Worm (Caenorhabditis elegans) whole organism, mixed stage, embryonic: Measurements from ENCODE around the gene slcr-46.2.

ENCODE experiments used
- M03D4.4 ChIP-seq: sonication (generic microtip); optimal IDR thresholded peaks from 2 replicates; lab custom pipeline; 2017; ENCODE audit warnings: mild to moderate bottlenecking, missing genetic modification characterization, missing compliant biosample characterization
- bed-3 ChIP-seq: fragments of 200-800 bp; sonication (Bioruptor generic); optimal IDR thresholded peaks from 3 replicates; lab custom pipeline; 2018; ENCODE audit warnings: mild to moderate bottlenecking, missing genetic modification characterization, moderate library complexity, missing compliant biosample characterization
- blmp-1 ChIP-seq: fragments of 150-350 bp; optimal IDR thresholded peaks from 2 replicates; lab custom pipeline; 2014; ENCODE audit warnings: missing biosample characterization, missing genetic modification characterization
- ceh-39 ChIP-seq: fragments of 150-350 bp; optimal IDR thresholded peaks from 2 replicates; lab custom pipeline; 2014; ENCODE audit warnings: missing biosample characterization, missing genetic modification characterization
- ceh-43 ChIP-seq: fragments of 200-800 bp; sonication (Bioruptor generic); optimal IDR thresholded peaks from 2 replicates; lab custom pipeline; 2018; ENCODE audit warnings: mild to moderate bottlenecking, missing genetic modification characterization, moderate library complexity, missing compliant biosample characterization
- ceh-83 ChIP-seq: fragments of 200-800 bp; sonication (Bioruptor generic); optimal IDR thresholded peaks from 2 replicates; lab custom pipeline; 2018; ENCODE audit warnings: mild to moderate bottlenecking, missing genetic modification characterization, missing compliant biosample characterization
- ces-1 ChIP-seq: fragments of 150-350 bp; optimal IDR thresholded peaks from 2 replicates; lab custom pipeline; 2014; ENCODE audit warnings: missing biosample characterization, missing genetic modification reagents, missing genetic modification characterization
- cnd-1 ChIP-seq: fragments of 200-800 bp; sonication (Bioruptor generic); optimal IDR thresholded peaks from 2 replicates; lab custom pipeline; 2018; ENCODE audit warnings: mild to moderate bottlenecking, missing genetic modification characterization, missing compliant biosample characterization
- drap-1 ChIP-seq: fragments of 200-800 bp; sonication (Bioruptor generic); optimal IDR thresholded peaks from 3 replicates; lab custom pipeline; 2018; ENCODE audit warnings: mild to moderate bottlenecking, missing genetic modification characterization, missing compliant biosample characterization
- elt-1 ChIP-seq: sonication (generic microtip); optimal IDR thresholded peaks from 2 replicates; lab custom pipeline; 2017; ENCODE audit warnings: missing genetic modification characterization, mild to moderate bottlenecking, missing compliant biosample characterization, antibody characterized with exemption, moderate library complexity, borderline replicate concordance; ENCODE audit not compliant: insufficient read depth
- elt-3 ChIP-seq: fragments of 150-350 bp; optimal IDR thresholded peaks from 2 replicates; lab custom pipeline; 2014; ENCODE audit warnings: missing biosample characterization, missing genetic modification characterization
- flh-1 ChIP-seq: fragments of 200-800 bp; sonication (Bioruptor generic); optimal IDR thresholded peaks from 2 replicates; lab custom pipeline; 2018; ENCODE audit warnings: mild to moderate bottlenecking, missing genetic modification characterization, moderate library complexity, missing compliant biosample characterization
- ham-2 ChIP-seq: fragments of 200-800 bp; sonication (Bioruptor generic); optimal IDR thresholded peaks from 2 replicates; lab custom pipeline; 2018; ENCODE audit warnings: mild to moderate bottlenecking, missing genetic modification characterization, missing compliant biosample characterization
- hlh-1 ChIP-seq: fragments of 150-350 bp; optimal IDR thresholded peaks from 2 replicates; lab custom pipeline; 2014; ENCODE audit warnings: missing biosample characterization, missing genetic modification reagents, missing genetic modification characterization
- lin-13 ChIP-seq: fragments of 150-350 bp; optimal IDR thresholded peaks from 2 replicates; lab custom pipeline; 2014; ENCODE audit warnings: missing biosample characterization, missing genetic modification characterization
- lsy-2 ChIP-seq: fragments of 150-350 bp; optimal IDR thresholded peaks from 2 replicates; lab custom pipeline; 2014; ENCODE audit warnings: missing biosample characterization, missing genetic modification characterization
- mab-5 ChIP-seq: fragments of 150-350 bp; optimal IDR thresholded peaks from 2 replicates; lab custom pipeline; 2014; ENCODE audit warnings: missing biosample characterization, missing genetic modification characterization
- mep-1 ChIP-seq: fragments of 150-350 bp; optimal IDR thresholded peaks from 2 replicates; lab custom pipeline; 2017; ENCODE audit warnings: missing biosample characterization, missing genetic modification reagents, missing genetic modification characterization, inconsistent platforms
- nhr-12 ChIP-seq: fragments of 150-350 bp; optimal IDR thresholded peaks from 2 replicates; lab custom pipeline; 2014; ENCODE audit warnings: missing biosample characterization, missing genetic modification characterization
- nhr-2 ChIP-seq: fragments of 150-350 bp; optimal IDR thresholded peaks from 2 replicates; lab custom pipeline; 2014; ENCODE audit warnings: missing biosample characterization, missing genetic modification characterization
- nhr-28 ChIP-seq: fragments of 150-350 bp; optimal IDR thresholded peaks from 2 replicates; lab custom pipeline; 2014; ENCODE audit warnings: missing biosample characterization, missing genetic modification characterization
- sem-2 ChIP-seq: fragments of 200-800 bp; sonication (Bioruptor generic); optimal IDR thresholded peaks from 2 replicates; lab custom pipeline; 2018; ENCODE audit warnings: mild to moderate bottlenecking, missing genetic modification characterization, missing compliant biosample characterization
- snpc-4 ChIP-seq: fragments of 150-350 bp; optimal IDR thresholded peaks from 2 replicates; lab custom pipeline; 2014; ENCODE audit warnings: missing biosample characterization, missing genetic modification characterization
- sptf-1 ChIP-seq: sonication (generic microtip); optimal IDR thresholded peaks from 2 replicates; lab custom pipeline; 2017; ENCODE audit warnings: mild to moderate bottlenecking, missing genetic modification characterization, moderate library complexity, missing compliant biosample characterization
- tbx-8 ChIP-seq: fragments of 200-800 bp; sonication (Bioruptor generic); optimal IDR thresholded peaks from 2 replicates; lab custom pipeline; 2018; ENCODE audit warnings: mild to moderate bottlenecking, missing genetic modification characterization, moderate library complexity, missing compliant biosample characterization
- unc-120 ChIP-seq: sonication (generic microtip); optimal IDR thresholded peaks from 2 replicates; lab custom pipeline; 2017; ENCODE audit warnings: missing genetic modification characterization, missing compliant biosample characterization; ENCODE audit not compliant: poor library complexity, severe bottlenecking
- unc-39 ChIP-seq: fragments of 150-350 bp; optimal IDR thresholded peaks from 2 replicates; lab custom pipeline; 2014; ENCODE audit warnings: missing biosample characterization, missing genetic modification characterization
- unc-62 ChIP-seq: fragments of 150-350 bp; optimal IDR thresholded peaks from 2 replicates; lab custom pipeline; 2014; ENCODE audit warnings: missing biosample characterization, missing genetic modification reagents, missing genetic modification characterization
- zip-8 ChIP-seq: fragments of 150-350 bp; optimal IDR thresholded peaks from 2 replicates; lab custom pipeline; 2014; ENCODE audit warnings: missing biosample characterization, missing genetic modification characterization
- ztf-11 ChIP-seq: fragments of 150-350 bp; optimal IDR thresholded peaks from 2 replicates; lab custom pipeline; 2014; ENCODE audit warnings: missing biosample characterization, missing genetic modification characterization

slcr-46.2 gene

DNA sequence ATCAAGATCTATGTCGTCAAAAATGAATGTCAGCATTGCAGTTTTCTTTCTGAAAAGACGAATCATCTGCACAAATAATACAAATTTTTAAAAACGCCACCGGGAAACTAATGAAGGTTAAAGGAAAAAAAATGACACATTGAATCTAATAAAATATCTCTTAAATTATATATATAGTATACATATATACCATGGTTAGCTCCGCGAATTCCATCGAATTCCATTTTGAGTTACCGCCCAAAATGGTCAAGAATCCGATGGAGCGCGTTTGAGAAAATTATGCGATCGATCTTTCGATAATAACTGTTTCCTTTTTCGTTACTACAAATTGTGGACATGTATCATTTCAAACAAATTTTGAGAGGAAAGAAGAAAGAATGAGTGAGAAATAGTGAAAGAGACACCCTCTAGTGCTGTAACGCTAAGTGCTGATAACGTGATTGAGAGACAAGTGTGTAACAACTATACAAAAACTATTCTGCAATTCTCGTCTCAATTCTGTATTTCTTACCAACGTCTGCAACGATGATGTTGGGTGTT, 15.4 kb upstream of the slcr-46.2 start, which contains the start of the genes C25F9.6 and C25F9.10:
C25F9.6 (minus strand) TSS at position 51 of the 540 bp plus-strand sequence.
C25F9.10 (plus strand) TSS at position 454 of the 540 bp plus-strand sequence.
- TF ChIP-seq ceh-43 (GFP tag; lab: Kevin White, UChicago): no peak
- TF ChIP-seq sem-2: no peak
- no peak for TF ChIP-seq drap-1 (GFP tag; lab: Kevin White, UChicago)
- no peak for TF ChIP-seq lin-13
- TF ChIP-seq mep-1 (tag; lab: Kevin White, UChicago): no peak
- no peak for TF ChIP-seq lsy-2 (tag; lab: Kevin White, UChicago)

DNA sequence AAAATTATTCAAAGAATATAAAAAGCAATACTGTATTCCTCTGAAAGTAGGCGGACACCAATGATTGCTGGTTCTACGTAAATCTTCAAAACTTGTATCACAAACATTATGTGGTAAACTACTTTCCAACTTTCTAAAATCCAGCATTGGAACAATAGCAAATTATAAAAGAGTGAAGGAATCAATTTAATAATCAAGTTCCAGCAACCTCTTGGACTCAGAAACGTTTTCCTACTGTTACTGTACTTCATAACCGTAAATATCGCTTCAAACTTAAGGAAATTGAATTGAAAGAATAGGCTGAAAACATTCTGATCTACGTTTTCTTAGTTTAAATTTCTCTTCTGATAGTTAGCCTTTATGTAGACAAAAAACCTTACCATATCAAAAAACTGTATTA, 13.7 kb upstream of the slcr-46.2 start:
- TF ChIP-seq ham-2 (GFP tag; lab: Kevin White, UChicago) (no peak), nhr-2 (no peak), bed-3 (GFP tag; lab: Kevin White, UChicago) (no peak), ceh-39 (tag; lab: Kevin White, UChicago) (no peak), mab-5 (tag; lab: Kevin White, UChicago) (no peak), unc-62 (GFP tag; lab: Kevin White, UChicago) (no peak), lin-13 (no peak), sptf-1 (tag; lab: Kevin White, UChicago) (no peak), sem-2 (no peak), cnd-1 (tag; lab: Kevin White, UChicago) (no peak), snpc-4 (no peak), drap-1 (GFP tag; lab: Kevin White, UChicago) (no peak), ztf-11 (tag; lab: Kevin White, UChicago) (no peak), unc-120 (tag; lab: Kevin White, UChicago) (no peak), flh-1 (GFP tag; lab: Kevin White, UChicago) (no peak), M03D4.4 (tag; lab: Kevin White, UChicago) (no peak), tbx-8 (GFP tag; lab: Kevin White, UChicago) (no peak), blmp-1 (tag; lab: Kevin White, UChicago) (no peak), elt-1 (no peak), unc-39 (tag; lab: Kevin White, UChicago) (no peak)

DNA sequence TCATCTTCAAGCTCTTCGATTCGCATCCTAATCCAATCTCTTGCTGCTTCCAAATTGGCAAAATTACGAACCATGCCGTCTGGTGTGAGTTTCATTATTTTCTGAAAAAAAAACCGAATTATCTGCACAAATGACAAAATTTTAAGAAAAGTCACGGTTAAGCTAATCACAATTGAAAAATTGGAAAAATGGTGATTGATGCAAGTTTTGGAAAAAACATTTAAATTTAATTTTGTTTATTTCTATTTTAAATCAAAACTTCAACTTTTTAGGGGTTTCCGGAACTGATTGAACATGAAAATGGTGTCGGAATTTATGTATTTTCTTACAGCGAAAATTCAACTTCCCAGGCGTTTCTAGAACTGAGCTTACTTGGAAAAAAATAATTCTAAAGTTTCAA, 12.9 kb upstream of the slcr-46.2 start, which contains the start of gene C25F9.12:
C25F9.12 (minus strand) TSS at position 101 of the 400 bp plus-strand sequence.
- TF ChIP-seq nhr-28 (tag; lab: Kevin White, UChicago): no peak
- no peak for TF ChIP-seq ham-2 (GFP tag; lab: Kevin White, UChicago)
- TF ChIP-seq lsy-2 (tag; lab: Kevin White, UChicago): no peak
- TF ChIP-seq blmp-1 (tag; lab: Kevin White, UChicago): no peak
- TF ChIP-seq elt-3 (tag; lab: Kevin White, UChicago): no peak
- TF ChIP-seq ztf-11 (tag; lab: Kevin White, UChicago): no peak
- no peak for TF ChIP-seq mep-1 (tag; lab: Kevin White, UChicago)
- TF ChIP-seq elt-1: no peak
- no peak for TF ChIP-seq ces-1 (GFP tag; lab: Kevin White, UChicago)
- no peak for TF ChIP-seq sptf-1 (tag; lab: Kevin White, UChicago)
- TF ChIP-seq ceh-43 (GFP tag; lab: Kevin White, UChicago): no peak
- no peak for TF ChIP-seq nhr-12 (tag; lab: Kevin White, UChicago)
- no peak for TF ChIP-seq hlh-1
- no peak for TF ChIP-seq drap-1 (GFP tag; lab: Kevin White, UChicago)
- TF ChIP-seq ceh-83: no peak
- no peak for TF ChIP-seq sem-2
- TF ChIP-seq cnd-1 (tag; lab: Kevin White, UChicago): no peak
- TF ChIP-seq unc-39 (tag; lab: Kevin White, UChicago): no peak
- TF ChIP-seq flh-1 (GFP tag; lab: Kevin White, UChicago): no peak

DNA sequence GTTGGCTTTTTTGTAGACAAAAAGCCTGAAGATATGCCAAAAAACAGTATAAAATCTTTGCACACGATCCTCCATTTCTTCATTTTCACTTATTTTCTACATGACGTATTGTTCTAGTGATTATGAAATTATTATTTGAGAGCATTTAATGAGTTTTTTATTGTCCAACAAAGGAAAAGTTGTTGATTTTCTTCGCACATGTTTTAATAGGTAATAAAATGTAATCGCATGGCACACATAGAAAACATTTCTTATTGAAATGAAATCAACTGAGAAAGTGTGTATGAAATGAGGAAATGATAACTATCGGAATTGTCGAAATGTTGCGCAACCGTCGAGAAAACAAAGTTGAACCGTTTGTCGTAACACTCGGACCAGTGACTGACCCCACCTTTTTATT, 11.5 kb upstream of the slcr-46.2 start:
- peak; percentile 7 for TF ChIP-seq zip-8 (tag; lab: Kevin White, UChicago)
- no peak for TF ChIP-seq lin-13
- TF ChIP-seq, all 35 proteins: peak for 1

DNA sequence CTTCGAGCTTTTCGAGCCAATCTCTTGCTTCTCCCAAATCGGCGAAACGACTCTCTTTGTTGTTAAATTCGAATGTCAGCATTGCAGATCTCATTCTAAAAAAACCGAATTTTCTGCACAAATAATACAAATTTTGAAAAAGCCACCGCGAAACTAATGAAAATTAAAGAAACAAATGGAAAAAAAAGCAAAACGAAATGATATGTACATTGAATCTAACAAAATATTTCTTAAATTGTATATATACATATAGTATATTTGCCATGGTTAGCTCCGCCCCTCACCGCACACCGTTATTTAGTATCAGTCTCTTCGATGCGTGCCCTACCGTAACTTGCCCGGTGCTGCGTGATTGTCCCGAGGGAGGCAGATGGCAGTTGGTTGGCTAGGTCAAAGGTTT, 10.7 kb upstream of the slcr-46.2 start, which contains the start of gene srw-86:
srw-86 (minus strand) TSS at position 101 of the 400 bp plus-strand sequence.
- TF ChIP-seq nhr-28 (tag; lab: Kevin White, UChicago) (no peak), drap-1 (GFP tag; lab: Kevin White, UChicago) (no peak), hlh-1 (no peak), elt-1 (no peak), zip-8 (tag; lab: Kevin White, UChicago) (no peak), mep-1 (tag; lab: Kevin White, UChicago) (no peak), ztf-11 (tag; lab: Kevin White, UChicago) (no peak), mab-5 (tag; lab: Kevin White, UChicago) (no peak), lsy-2 (tag; lab: Kevin White, UChicago) (no peak), nhr-12 (tag; lab: Kevin White, UChicago) (no peak)
